Fruit fly (Drosophila melanogaster): ENCODE measurements around the gene LanA.
A peak's percentile ranks its signal among the peaks of the same experiment; 100 is the strongest.

Gene LanA

DNA sequence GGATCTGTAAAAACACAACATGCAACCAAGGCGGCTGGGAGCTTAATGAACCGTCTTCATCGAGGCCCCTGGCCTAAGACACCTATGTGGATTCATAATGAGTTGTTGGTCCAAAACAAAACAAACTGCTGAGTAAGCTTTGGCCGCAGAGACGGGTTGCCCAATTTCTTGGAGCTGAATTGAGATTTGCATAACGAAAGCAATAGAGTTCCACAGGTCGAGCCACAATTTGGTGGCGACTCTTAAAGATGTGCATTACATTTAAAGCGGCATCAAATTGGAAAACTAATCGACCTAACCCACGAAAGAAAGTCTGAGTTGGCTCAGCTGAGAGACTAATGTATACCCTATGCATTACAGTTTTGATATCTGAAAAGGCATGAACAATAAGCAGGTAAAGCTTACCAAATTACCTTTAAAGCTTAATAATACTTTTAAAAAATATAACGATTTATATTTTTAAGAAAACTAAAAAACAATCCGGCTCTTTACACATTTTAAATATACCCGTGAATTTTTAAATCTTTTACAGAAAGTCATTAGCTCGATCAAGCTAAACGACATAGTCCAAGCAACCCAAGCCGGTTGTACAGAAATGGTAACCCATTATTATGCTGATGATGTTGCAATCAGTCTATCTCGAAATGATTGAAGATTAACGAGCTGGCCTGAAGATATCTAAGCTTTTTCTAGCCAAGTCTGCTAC, 60.3 kb downstream of the LanA start, which contains the start of gene CG13297 (continued):
- TF ChIP-seq mam (GFP tag; optimal IDR thresholded peaks at IDR 0.05) (no peak), D19B (GFP tag; optimal IDR thresholded peaks at IDR 0.05) (peak; percentile 30), Gug (GFP tag; IDR thresholded peaks at IDR 0.05) (no peak), CG10979 (tag; optimal IDR thresholded peaks at IDR 0.05) (peak; percentile 56), CG18764 (GFP tag; optimal IDR thresholded peaks at IDR 0.05) (no peak), unpg (GFP tag; optimal IDR thresholded peaks at IDR 0.05) (peak; percentile 54), CG34376 (GFP tag; optimal IDR thresholded peaks at IDR 0.05) (no peak), CG3847 (GFP tag; IDR thresholded peaks at IDR 0.05) (no peak), HLH3B (GFP tag; IDR thresholded peaks at IDR 0.05) (peak; percentile 62), Med (GFP tag) (peak; percentile 1), sens-2 (GFP tag; IDR thresholded peaks at IDR 0.05) (no peak), Meics (GFP tag; optimal IDR thresholded peaks at IDR 0.05) (peak; percentile 42), HLH54F (GFP tag; optimal IDR thresholded peaks at IDR 0.05) (no peak), CG17568 (GFP tag; optimal IDR thresholded peaks at IDR 0.05) (no peak), sc (optimal IDR thresholded peaks at IDR 0.05) (no peak), sc (GFP tag; optimal IDR thresholded peaks at IDR 0.05) (no peak), CG17359 (tag; optimal IDR thresholded peaks at IDR 0.05) (peak; percentile 68), Deaf1 (tag; optimal IDR thresholded peaks at IDR 0.05) (peak; percentile 22), HLHmδ (GFP tag; optimal IDR thresholded peaks at IDR 0.05) (no peak), Jarid2 (GFP tag; optimal IDR thresholded peaks at IDR 0.05) (no peak), otp (GFP tag; IDR thresholded peaks at IDR 0.05) (no peak), Ssrp (tag; optimal IDR thresholded peaks at IDR 0.05) (peak; percentile 68), CG9797 (GFP tag; optimal IDR thresholded peaks at IDR 0.05) (no peak), CG2712 (tag; optimal IDR thresholded peaks at IDR 0.05) (peak; percentile 78), ham (GFP tag; IDR thresholded peaks at IDR 0.05) (no peak), vvl (GFP tag; IDR thresholded peaks at IDR 0.05) (peak; percentile 66), Dek (tag; optimal IDR thresholded peaks at IDR 0.05) (peak; percentile 22), lov (optimal IDR thresholded peaks at IDR 0.05) (no peak), lov (GFP tag; IDR thresholded peaks at IDR 0.05) (no peak), dpn (GFP tag; optimal IDR thresholded peaks at IDR 0.05) (peak in 1 of 2 experiments; percentile 10), CG31441 (GFP tag; IDR thresholded peaks at IDR 0.05) (peak; percentile 84), CG9215 (GFP tag; IDR thresholded peaks at IDR 0.05) (0 out of 2 replicates have a peak, but pooled peaks have one; percentile 8), sr (GFP tag; IDR thresholded peaks at IDR 0.05) (no peak), bab2 (GFP tag; optimal IDR thresholded peaks at IDR 0.05) (no peak), nau (GFP tag; optimal IDR thresholded peaks at IDR 0.05) (no peak), odd (GFP tag; optimal IDR thresholded peaks at IDR 0.05) (no peak), CG30020 (tag; optimal IDR thresholded peaks at IDR 0.05) (no peak), Tbp (GFP tag; optimal IDR thresholded peaks at IDR 0.05) (no peak), sqz (GFP tag; optimal IDR thresholded peaks at IDR 0.05) (peak; percentile 35), Mes4 (GFP tag; optimal IDR thresholded peaks at IDR 0.05) (no peak), dmrt11E (tag; optimal IDR thresholded peaks at IDR 0.05) (no peak), Aef1 (GFP tag; IDR thresholded peaks at IDR 0.05) (peak; percentile 48; the same call in 2 of the 3 replicates), Mad (GFP tag; optimal IDR thresholded peaks at IDR 0.05) (no peak), ftz-f1 (GFP tag; optimal IDR thresholded peaks at IDR 0.05) (no peak), tin (GFP tag; optimal IDR thresholded peaks at IDR 0.05) (peak; percentile 6), Drgx (GFP tag; IDR thresholded peaks at IDR 0.05) (peak; percentile 37; the same call in 1 of the 2 replicates), CG11560 (tag; IDR thresholded peaks at IDR 0.05) (no peak), Rfx (GFP tag; IDR thresholded peaks at IDR 0.05) (0 out of 2 replicates have a peak, but pooled peaks have one; percentile 22), Dbx (GFP tag; IDR thresholded peaks at IDR 0.05) (no peak), Eip74EF (GFP tag; optimal IDR thresholded peaks at IDR 0.05) (peak in 1 of 2 experiments; percentile 72), Doc3 (GFP tag; IDR thresholded peaks at IDR 0.05; ENCODE audit: partially characterized antibody) (no peak)
